Fruit fly (Drosophila melanogaster) whole organism, embryonic: Measurements from ENCODE around the gene yellow-f.

Source experiments
- Aef1 ChIP-seq: fragments of 200-800 bp; sonication (Bioruptor generic); IDR thresholded peaks from 3 replicates; pipeline ENCODE4 v1.3.6; 2022; ENCODE audit warnings: missing biosample characterization, missing genetic modification characterization
- Awh ChIP-seq: fragments of 200-800 bp; sonication (Bioruptor generic); IDR thresholded peaks from 2 replicates; pipeline ENCODE4, ENCODE4 v1.3.6; 2022; ENCODE audit warnings: missing biosample characterization, missing genetic modification characterization
- CG13775 ChIP-seq: fragments of 200-800 bp; sonication (Bioruptor generic); optimal IDR thresholded peaks from 3 replicates; lab custom pipeline; 2017; ENCODE audit warnings: missing biosample characterization, mild to moderate bottlenecking, missing genetic modification characterization
- CG1529 ChIP-seq: fragments of 200-800 bp; sonication (Bioruptor generic); optimal IDR thresholded peaks from 3 replicates; lab custom pipeline; 2018; ENCODE audit warnings: missing biosample characterization, missing genetic modification characterization
- CG15696 ChIP-seq: fragments of 200-800 bp; sonication (Bioruptor generic); optimal IDR thresholded peaks from 2 replicates; lab custom pipeline; 2019; ENCODE audit warnings: missing biosample characterization, mild to moderate bottlenecking, missing genetic modification characterization, moderate library complexity
- CG1603 ChIP-seq: fragments of 200-800 bp; sonication (Bioruptor generic); optimal IDR thresholded peaks from 2 replicates; lab custom pipeline; 2019; ENCODE audit warnings: missing biosample characterization, mild to moderate bottlenecking, missing genetic modification characterization, moderate library complexity
- CG16779 ChIP-seq: fragments of 200-800 bp; sonication (Bioruptor generic); IDR thresholded peaks from 2 replicates; pipeline ENCODE4 v1.3.6; 2022; ENCODE audit warnings: missing biosample characterization, missing genetic modification characterization
- CG17612 ChIP-seq: fragments of 200-800 bp; sonication (Bioruptor generic); IDR thresholded peaks from 2 replicates; pipeline ENCODE4 v1.3.6; 2022; ENCODE audit warnings: missing biosample characterization, missing genetic modification characterization
- CG17802 ChIP-seq: fragments of 200-800 bp; sonication (Bioruptor generic); optimal IDR thresholded peaks from 2 replicates; lab custom pipeline; 2018; ENCODE audit warnings: missing biosample characterization, mild to moderate bottlenecking, missing genetic modification characterization, moderate library complexity
- CG1832 ChIP-seq: fragments of 200-800 bp; sonication (Bioruptor generic); optimal IDR thresholded peaks from 2 replicates; lab custom pipeline; 2017; ENCODE audit warnings: missing biosample characterization, mild to moderate bottlenecking, missing genetic modification characterization, inconsistent platforms
- CG2712 ChIP-seq: fragments of 200-800 bp; optimal IDR thresholded peaks from 3 replicates; lab custom pipeline; 2019; ENCODE audit warnings: missing biosample characterization, mild to moderate bottlenecking, missing genetic modification characterization, moderate library complexity
- CG4707 ChIP-seq: fragments of 200-800 bp; sonication (Bioruptor generic); optimal IDR thresholded peaks from 2 replicates; lab custom pipeline; 2018; ENCODE audit warnings: missing biosample characterization, mild to moderate bottlenecking, missing genetic modification characterization, moderate library complexity
- CG5180 ChIP-seq: fragments of 200-800 bp; sonication (Bioruptor generic); optimal IDR thresholded peaks from 3 replicates; lab custom pipeline; 2017; ENCODE audit warnings: missing biosample characterization, missing genetic modification characterization, mild to moderate bottlenecking, moderate library complexity, missing genetic modification reagents
- CG6813 ChIP-seq: fragments of 200-800 bp; sonication (Bioruptor generic); optimal IDR thresholded peaks from 2 replicates; lab custom pipeline; 2017; ENCODE audit warnings: missing biosample characterization, missing genetic modification characterization, mild to moderate bottlenecking, moderate library complexity, missing genetic modification reagents
- CG7556 ChIP-seq: fragments of 200-800 bp; sonication (Bioruptor generic); optimal IDR thresholded peaks from 2 replicates; lab custom pipeline; 2017; ENCODE audit warnings: missing biosample characterization, mild to moderate bottlenecking, missing genetic modification characterization
- CG7839 ChIP-seq: fragments of 200-800 bp; sonication (Bioruptor generic); optimal IDR thresholded peaks from 3 replicates; lab custom pipeline; 2018; ENCODE audit warnings: missing biosample characterization, mild to moderate bottlenecking, missing genetic modification characterization, moderate library complexity
- CG8089 ChIP-seq: fragments of 200-800 bp; sonication (Bioruptor generic); optimal IDR thresholded peaks from 3 replicates; lab custom pipeline; 2016; ENCODE audit warnings: missing biosample characterization, missing genetic modification characterization
- CG8388 ChIP-seq: fragments of 200-800 bp; sonication (Bioruptor generic); optimal IDR thresholded peaks from 2 replicates; lab custom pipeline; 2019; ENCODE audit warnings: missing biosample characterization, mild to moderate bottlenecking, missing genetic modification characterization, moderate library complexity
- CG8944 ChIP-seq: fragments of 200-800 bp; sonication (Bioruptor generic); optimal IDR thresholded peaks from 3 replicates; lab custom pipeline; 2016; ENCODE audit warnings: missing biosample characterization, missing genetic modification characterization
- Camta ChIP-seq: fragments of 200-800 bp; sonication (Bioruptor generic); optimal IDR thresholded peaks from 2 replicates; lab custom pipeline; 2016; ENCODE audit warnings: missing biosample characterization, missing genetic modification characterization
- D19A ChIP-seq: fragments of 200-800 bp; optimal IDR thresholded peaks from 3 replicates; lab custom pipeline; 2019; ENCODE audit warnings: missing biosample characterization, mild to moderate bottlenecking, missing genetic modification characterization, moderate library complexity
- Dref ChIP-seq: fragments of 200-800 bp; sonication (Bioruptor generic); IDR thresholded peaks from 2 replicates; pipeline ENCODE4 v1.3.6; 2022; ENCODE audit warnings: missing biosample characterization, missing genetic modification characterization
- Fer1 ChIP-seq: fragments of 200-800 bp; sonication (Bioruptor generic); optimal IDR thresholded peaks from 2 replicates; lab custom pipeline; 2017; ENCODE audit warnings: missing biosample characterization, mild to moderate bottlenecking, missing genetic modification characterization
- HLHmδ ChIP-seq: fragments of 200-800 bp; sonication (Bioruptor generic); optimal IDR thresholded peaks from 2 replicates; lab custom pipeline; 2018; ENCODE audit warnings: missing biosample characterization, mild to moderate bottlenecking, missing genetic modification characterization, moderate library complexity
- HmgZ ChIP-seq: fragments of 200-800 bp; sonication (Bioruptor generic); optimal IDR thresholded peaks from 2 replicates; lab custom pipeline; 2018; ENCODE audit warnings: missing biosample characterization, mild to moderate bottlenecking, missing genetic modification characterization
- Lhr ChIP-seq: fragments of 200-800 bp; sonication (Bioruptor generic); optimal IDR thresholded peaks from 3 replicates; lab custom pipeline; 2017; ENCODE audit warnings: mild to moderate bottlenecking, missing biosample characterization, missing genetic modification reagents, missing genetic modification characterization
- Lpt ChIP-seq: fragments of >200 bp; optimal IDR thresholded peaks from 2 replicates; lab custom pipeline; 2018; ENCODE audit warnings: missing biosample characterization, missing genetic modification characterization
- Nf-YC ChIP-seq: fragments of 200-800 bp; optimal IDR thresholded peaks from 3 replicates; lab custom pipeline; 2019; ENCODE audit warnings: missing biosample characterization, mild to moderate bottlenecking, missing genetic modification characterization, moderate library complexity
- Oaz ChIP-seq: fragments of 200-800 bp; sonication (Bioruptor generic); IDR thresholded peaks from 2 replicates; pipeline ENCODE4 v1.3.6; 2022; ENCODE audit warnings: missing biosample characterization, missing genetic modification characterization
- Optix ChIP-seq: fragments of 200-800 bp; sonication (Bioruptor generic); IDR thresholded peaks from 3 replicates; pipeline ENCODE4 v1.3.6; 2022; ENCODE audit warnings: missing biosample characterization, missing genetic modification characterization
- Tbp ChIP-seq: fragments of >200 bp; optimal IDR thresholded peaks from 2 replicates; lab custom pipeline; 2018; ENCODE audit warnings: missing biosample characterization, missing genetic modification characterization
- YL-1 ChIP-seq: fragments of 200-800 bp; sonication (Bioruptor generic); optimal IDR thresholded peaks from 3 replicates; lab custom pipeline; 2017; ENCODE audit warnings: missing biosample characterization, mild to moderate bottlenecking, missing genetic modification characterization
- abd-A ChIP-seq: fragments of 200-800 bp; sonication (Bioruptor generic); optimal IDR thresholded peaks from 3 replicates; lab custom pipeline; 2019; ENCODE audit warnings: missing biosample characterization, mild to moderate bottlenecking, missing genetic modification characterization, moderate library complexity
- bowl ChIP-seq: fragments of 200-800 bp; sonication (Bioruptor generic); IDR thresholded peaks from 2 replicates; pipeline ENCODE4 v1.3.6; 2022; ENCODE audit warnings: missing biosample characterization, missing genetic modification characterization
- br ChIP-seq: fragments of >200 bp; optimal IDR thresholded peaks from 2 replicates; lab custom pipeline; 2017
- caup ChIP-seq: fragments of 200-800 bp; sonication (Bioruptor generic); optimal IDR thresholded peaks from 3 replicates; lab custom pipeline; 2017; ENCODE audit warnings: missing biosample characterization, mild to moderate bottlenecking, missing genetic modification characterization, moderate library complexity; ENCODE audit not compliant: severe bottlenecking
- chinmo ChIP-seq: fragments of 200-800 bp; sonication (Bioruptor generic); IDR thresholded peaks from 4 replicates; pipeline ENCODE4 v1.3.6; 2022; ENCODE audit warnings: missing biosample characterization, missing genetic modification characterization; ENCODE audit not compliant: partially characterized antibody
- esg ChIP-seq: fragments of 200-800 bp; sonication (Bioruptor generic); conservative IDR thresholded peaks from 2 replicates; pipeline ENCODE4 v1.3.6; 2022; ENCODE audit warnings: missing biosample characterization, missing genetic modification characterization
- ewg ChIP-seq: fragments of 200-800 bp; sonication (Bioruptor generic); optimal IDR thresholded peaks from 3 replicates; lab custom pipeline; 2017; ENCODE audit warnings: mild to moderate bottlenecking, missing biosample characterization, missing genetic modification reagents, missing genetic modification characterization
- ken ChIP-seq: fragments of 200-800 bp; sonication (Bioruptor generic); IDR thresholded peaks from 3 replicates; pipeline ENCODE4 v1.3.6; 2022; ENCODE audit warnings: missing biosample characterization, missing genetic modification characterization
- mirr ChIP-seq: fragments of 200-800 bp; sonication (Bioruptor generic); optimal IDR thresholded peaks from 3 replicates; lab custom pipeline; 2018; ENCODE audit warnings: missing biosample characterization, mild to moderate bottlenecking, missing genetic modification characterization
- odd ChIP-seq: fragments of 200-800 bp; sonication (Bioruptor generic); optimal IDR thresholded peaks from 2 replicates; lab custom pipeline; 2017; ENCODE audit warnings: missing biosample characterization, mild to moderate bottlenecking, missing genetic modification characterization
- onecut ChIP-seq: fragments of 200-800 bp; sonication (Bioruptor generic); IDR thresholded peaks from 2 replicates; pipeline ENCODE4 v1.3.6; 2022; ENCODE audit warnings: missing biosample characterization, missing genetic modification characterization
- pnt ChIP-seq: fragments of 200-800 bp; sonication (Bioruptor generic); optimal IDR thresholded peaks from 3 replicates; lab custom pipeline; 2016; ENCODE audit warnings: missing biosample characterization, missing genetic modification characterization
- sens-2 ChIP-seq: fragments of 200-800 bp; sonication (Bioruptor generic); IDR thresholded peaks from 2 replicates; pipeline ENCODE4 v1.3.6; 2022; ENCODE audit warnings: missing biosample characterization, missing genetic modification characterization
- sug ChIP-seq: fragments of 200-800 bp; optimal IDR thresholded peaks from 2 replicates; lab custom pipeline; 2019; ENCODE audit warnings: missing biosample characterization, mild to moderate bottlenecking, missing genetic modification characterization, moderate library complexity
- tin ChIP-seq: fragments of 200-800 bp; sonication (Bioruptor generic); optimal IDR thresholded peaks from 3 replicates; lab custom pipeline; 2016; ENCODE audit warnings: missing biosample characterization, missing genetic modification characterization
- wor ChIP-seq: fragments of 200-800 bp; sonication (Bioruptor generic); IDR thresholded peaks from 2 replicates; pipeline ENCODE4 v1.3.6; 2022; ENCODE audit warnings: missing biosample characterization, missing genetic modification characterization
- zfh1 ChIP-seq: fragments of 200-800 bp; sonication (Bioruptor generic); IDR thresholded peaks from 3 replicates; pipeline ENCODE4 v1.3.6; 2022; ENCODE audit warnings: missing biosample characterization, missing genetic modification characterization

Gene yellow-f

DNA sequence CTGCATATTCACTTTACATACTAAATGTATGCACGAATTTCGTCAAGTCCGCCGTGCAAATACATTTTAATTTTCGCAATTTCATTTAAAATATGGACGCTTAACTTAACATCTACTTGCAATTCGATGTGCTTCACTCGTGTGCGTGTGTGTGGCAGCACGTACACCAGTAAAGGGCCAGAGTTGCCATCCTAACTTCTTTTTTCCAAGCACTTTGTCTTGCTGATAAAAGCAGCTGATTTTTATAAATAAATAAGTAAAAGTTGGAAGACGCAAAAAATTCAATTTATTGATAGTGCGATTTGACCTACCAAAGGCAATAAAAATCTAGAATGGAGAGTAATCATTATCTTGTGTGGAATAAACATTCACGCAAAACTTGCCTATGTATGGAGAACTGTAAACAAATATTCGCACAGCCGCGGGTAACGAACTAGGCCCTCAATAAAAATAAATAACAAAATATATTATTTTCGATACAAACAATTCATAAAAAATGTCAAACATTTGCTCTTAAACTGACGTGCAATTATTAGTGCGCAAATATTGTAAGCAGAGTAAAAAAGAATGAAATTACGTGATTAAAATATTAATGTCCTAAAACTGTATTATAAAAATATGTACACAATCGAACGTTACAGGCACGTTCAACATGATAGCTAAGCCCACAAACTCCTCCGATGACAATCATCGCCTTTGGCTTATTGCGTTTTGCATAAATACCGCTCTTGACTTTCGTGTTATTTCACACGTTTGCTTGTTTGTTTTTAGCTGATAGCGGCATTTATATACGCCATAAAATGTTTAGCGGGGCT lies 10.6 kb downstream of the yellow-f start (continued):
- TF ChIP-seq CG2712 (peak; percentile 63), ken (GFP tag; lab: Robert Waterston, UW) (no peak; the same call in 2 of the 3 replicates), br (lab: Kevin White, UChicago) (no peak), CG16779 (GFP tag; lab: Robert Waterston, UW) (no peak), Dref (no peak), CG17612 (GFP tag; lab: Robert Waterston, UW) (0 out of 2 replicates have a peak, but pooled peaks have one; percentile 26), Awh (GFP tag; lab: Robert Waterston, UW) (peak; percentile 64; the same call in 1 of the 2 replicates), Lhr (GFP tag; lab: Kevin White, UChicago) (peak; percentile 37), chinmo (GFP tag; lab: Robert Waterston, UW) (0 out of 4 replicates have a peak, but pooled peaks have one; percentile 43), sens-2 (GFP tag; lab: Robert Waterston, UW) (0 out of 2 replicates have a peak, but pooled peaks have one; percentile 7), HmgZ (tag; lab: Kevin White, UChicago) (peak; percentile 64), ewg (GFP tag; lab: Kevin White, UChicago) (peak; percentile 25), bowl (GFP tag; lab: Robert Waterston, UW) (no peak), CG8388 (GFP tag; lab: Kevin White, UChicago) (peak; percentile 35), odd (GFP tag; lab: Kevin White, UChicago) (peak; percentile 55), zfh1 (GFP tag; lab: Robert Waterston, UW) (0 out of 3 replicates have a peak, but pooled peaks have one; percentile 16), wor (peak; percentile 41), Lpt (GFP tag; lab: Kevin White, UChicago) (no peak), Tbp (GFP tag; lab: Kevin White, UChicago) (no peak), HLHmδ (no peak), CG7556 (GFP tag; lab: Kevin White, UChicago) (peak; percentile 75), CG15696 (peak; percentile 39), pnt (GFP tag; lab: Kevin White, UChicago) (no peak), CG13775 (peak; percentile 77), Optix (GFP tag; lab: Robert Waterston, UW) (0 out of 3 replicates have a peak, but pooled peaks have one; percentile 5), Aef1 (GFP tag; lab: Robert Waterston, UW) (peak; percentile 71), CG1603 (tag; lab: Kevin White, UChicago) (no peak), Camta (GFP tag; lab: Kevin White, UChicago) (peak; percentile 35), D19A (tag; lab: Kevin White, UChicago) (peak; percentile 54), CG5180 (GFP tag; lab: Kevin White, UChicago) (peak; percentile 60), sug (tag; lab: Kevin White, UChicago) (peak; percentile 81), CG6813 (GFP tag; lab: Kevin White, UChicago) (peak; percentile 74), CG7839 (tag; lab: Kevin White, UChicago) (peak; percentile 72), YL-1 (GFP tag; lab: Kevin White, UChicago) (no peak), CG1529 (GFP tag; lab: Kevin White, UChicago) (peak; percentile 18), esg (GFP tag; lab: Robert Waterston, UW) (peak; percentile 75), abd-A (tag; lab: Kevin White, UChicago) (no peak), Nf-YC (tag; lab: Kevin White, UChicago) (peak; percentile 55), Fer1 (GFP tag; lab: Kevin White, UChicago) (peak; percentile 69), CG8944 (GFP tag; lab: Kevin White, UChicago) (no peak), caup (GFP tag; lab: Kevin White, UChicago) (peak; percentile 78), CG4707 (GFP tag; lab: Kevin White, UChicago) (peak; percentile 13), CG8089 (GFP tag; lab: Kevin White, UChicago) (no peak), Oaz (GFP tag; lab: Robert Waterston, UW) (peak; percentile 50), onecut (GFP tag; lab: Robert Waterston, UW) (peak; percentile 55; the same call in 1 of the 2 replicates), mirr (GFP tag; lab: Kevin White, UChicago) (peak; percentile 72), CG1832 (GFP tag; lab: Kevin White, UChicago) (no peak), CG17802 (tag; lab: Kevin White, UChicago) (no peak), tin (GFP tag; lab: Kevin White, UChicago) (peak; percentile 32)
